Worm (Caenorhabditis elegans) whole organism, late embryonic: ENCODE measurements around the gene pqn-51.

ENCODE experiments used
- ama-1 ChIP-seq: fragments of 150-350 bp; optimal IDR thresholded peaks from 2 replicates; lab custom pipeline; 2014
- ceh-24 ChIP-seq: sonication (generic microtip); optimal IDR thresholded peaks from 2 replicates; lab custom pipeline; 2016; ENCODE audit warnings: mild to moderate bottlenecking, missing genetic modification characterization, missing compliant biosample characterization
- ceh-30 ChIP-seq: fragments of 150-350 bp; optimal IDR thresholded peaks from 2 replicates; lab custom pipeline; 2014; ENCODE audit warnings: missing biosample characterization, missing genetic modification characterization
- ceh-34 ChIP-seq: sonication (generic microtip); optimal IDR thresholded peaks from 2 replicates; lab custom pipeline; 2016; ENCODE audit warnings: mild to moderate bottlenecking, missing genetic modification characterization, missing compliant biosample characterization
- ceh-45 ChIP-seq: fragments of 200-800 bp; sonication (Bioruptor generic); IDR thresholded peaks from 2 replicates; pipeline ENCODE4 v1.3.6; 2022; ENCODE audit warnings: missing genetic modification reagents, missing genetic modification characterization, missing compliant biosample characterization
- dve-1 ChIP-seq: sonication (generic microtip); optimal IDR thresholded peaks from 2 replicates; lab custom pipeline; 2017; ENCODE audit warnings: antibody characterized with exemption, mild to moderate bottlenecking, missing genetic modification characterization, missing compliant biosample characterization
- elt-2 ChIP-seq: sonication (generic microtip); optimal IDR thresholded peaks from 2 replicates; lab custom pipeline; 2016; ENCODE audit warnings: missing genetic modification reagents, missing genetic modification characterization, missing compliant biosample characterization
- elt-4 ChIP-seq: sonication (generic microtip); optimal IDR thresholded peaks from 2 replicates; lab custom pipeline; 2016; ENCODE audit warnings: missing genetic modification characterization, missing compliant biosample characterization
- fkh-6 ChIP-seq: sonication (generic microtip); optimal IDR thresholded peaks from 2 replicates; lab custom pipeline; 2016; ENCODE audit warnings: missing genetic modification characterization, missing compliant biosample characterization
- lim-6 ChIP-seq: sonication (generic microtip); optimal IDR thresholded peaks from 2 replicates; lab custom pipeline; 2016; ENCODE audit warnings: missing genetic modification characterization, missing compliant biosample characterization
- mec-3 ChIP-seq: sonication (generic microtip); optimal IDR thresholded peaks from 2 replicates; lab custom pipeline; 2016; ENCODE audit warnings: borderline replicate concordance, missing genetic modification characterization, missing compliant biosample characterization
- nhr-11 ChIP-seq: fragments of 150-350 bp; optimal IDR thresholded peaks from 2 replicates; lab custom pipeline; 2014; ENCODE audit warnings: missing biosample characterization, missing genetic modification characterization
- odd-2 ChIP-seq: sonication (generic microtip); optimal IDR thresholded peaks from 2 replicates; lab custom pipeline; 2017; ENCODE audit warnings: antibody characterized with exemption, mild to moderate bottlenecking, missing genetic modification characterization, missing compliant biosample characterization
- pag-3 ChIP-seq: sonication (generic microtip); optimal IDR thresholded peaks from 2 replicates; lab custom pipeline; 2016; ENCODE audit warnings: missing compliant biosample characterization, missing genetic modification characterization, borderline replicate concordance
- pqm-1 ChIP-seq: sonication (generic microtip); optimal IDR thresholded peaks from 2 replicates; lab custom pipeline; 2016; ENCODE audit warnings: missing genetic modification characterization, missing compliant biosample characterization
- ref-2 ChIP-seq: sonication (generic microtip); optimal IDR thresholded peaks from 2 replicates; lab custom pipeline; 2016; ENCODE audit warnings: missing genetic modification characterization, missing compliant biosample characterization
- ttx-3 ChIP-seq: sonication (generic microtip); optimal IDR thresholded peaks from 2 replicates; lab custom pipeline; 2016; ENCODE audit warnings: missing genetic modification reagents, missing genetic modification characterization, missing compliant biosample characterization
- unc-42 ChIP-seq: sonication (generic microtip); optimal IDR thresholded peaks from 2 replicates; lab custom pipeline; 2016; ENCODE audit warnings: missing genotype, missing genetic modification characterization, missing compliant biosample characterization
- ztf-16 ChIP-seq: sonication (generic microtip); optimal IDR thresholded peaks from 2 replicates; lab custom pipeline; 2017; ENCODE audit warnings: missing genetic modification characterization, missing compliant biosample characterization

pqn-51 gene

ce11 chrV:5098925-5099324, 49.5 kb downstream of the pqn-51 start, which contains the start of gene unc-46:
Gene unc-46, minus strand, starts transcription at chrV:5099025.
- TF ChIP-seq odd-2 (tag; lab: Kevin White, UChicago), result no peak
- TF ChIP-seq ceh-24, result no peak
- no peak for TF ChIP-seq ztf-16 (tag; lab: Kevin White, UChicago)
- no peak for TF ChIP-seq pqm-1 (tag; lab: Kevin White, UChicago)
- TF ChIP-seq mec-3, result no peak
- TF ChIP-seq ama-1, result no peak
- TF ChIP-seq dve-1, result no peak
- no peak for TF ChIP-seq ceh-34 (tag; lab: Kevin White, UChicago)
- no peak for TF ChIP-seq nhr-11 (tag; lab: Kevin White, UChicago)
- no peak for TF ChIP-seq elt-4 (tag; lab: Kevin White, UChicago)
- no peak for TF ChIP-seq fkh-6 (tag; lab: Kevin White, UChicago)
- TF ChIP-seq elt-2 (tag; lab: Kevin White, UChicago), result no peak
- no peak for TF ChIP-seq ceh-30 (tag; lab: Kevin White, UChicago)
- TF ChIP-seq unc-42, result no peak
- TF ChIP-seq ref-2 (tag; lab: Kevin White, UChicago), result no peak
- no peak for TF ChIP-seq pag-3 (tag; lab: Kevin White, UChicago)
- no peak for TF ChIP-seq ceh-45 (GFP tag; lab: Robert Waterston, UW)
- TF ChIP-seq ttx-3, result no peak
- no peak for TF ChIP-seq lim-6 (tag; lab: Kevin White, UChicago)
